Worm (Caenorhabditis elegans) whole organism, early embryonic: ENCODE measurements around the gene ced-13.

ENCODE experiments used
- B0310.2 ChIP-seq: sonication (generic microtip); optimal IDR thresholded peaks from 2 replicates; lab custom pipeline; 2016; ENCODE audit warnings: mild to moderate bottlenecking, missing genetic modification characterization, missing compliant biosample characterization
- F13C5.2 ChIP-seq: sonication (generic microtip); optimal IDR thresholded peaks from 2 replicates; lab custom pipeline; 2017; ENCODE audit warnings: mild to moderate bottlenecking, missing genetic modification characterization, inconsistent platforms, missing compliant biosample characterization
- aly-1 ChIP-seq: sonication (generic microtip); optimal IDR thresholded peaks from 2 replicates; lab custom pipeline; 2016; ENCODE audit warnings: missing genetic modification characterization, missing compliant biosample characterization
- ama-1 ChIP-seq: fragments of 150-350 bp; optimal IDR thresholded peaks from 2 replicates; lab custom pipeline; 2014
- ceh-13 ChIP-seq: fragments of 200-800 bp; sonication (Bioruptor generic); optimal IDR thresholded peaks from 2 replicates; lab custom pipeline; 2018; ENCODE audit warnings: mild to moderate bottlenecking, missing genetic modification characterization, missing compliant biosample characterization
- ceh-36 ChIP-seq: sonication (generic microtip); optimal IDR thresholded peaks from 2 replicates; lab custom pipeline; 2016; ENCODE audit warnings: missing genetic modification characterization, inconsistent platforms, missing compliant biosample characterization
- ets-7 ChIP-seq: sonication (generic microtip); optimal IDR thresholded peaks from 2 replicates; lab custom pipeline; 2016; ENCODE audit warnings: missing genotype, missing genetic modification characterization, missing compliant biosample characterization
- flt-1 ChIP-seq: fragments of 200-800 bp; sonication (Bioruptor generic); IDR thresholded peaks from 2 replicates; pipeline ENCODE4 v1.3.6; 2022; ENCODE audit warnings: missing genetic modification characterization, missing compliant biosample characterization
- hmbx-1 ChIP-seq: sonication (generic microtip); optimal IDR thresholded peaks from 2 replicates; lab custom pipeline; 2016; ENCODE audit warnings: mild to moderate bottlenecking, missing genetic modification characterization, missing compliant biosample characterization
- hmg-4 ChIP-seq: fragments of 200-800 bp; sonication (Bioruptor generic); optimal IDR thresholded peaks from 2 replicates; lab custom pipeline; 2018; ENCODE audit warnings: mild to moderate bottlenecking, missing genetic modification characterization, missing compliant biosample characterization
- hnd-1 ChIP-seq: sonication (generic microtip); optimal IDR thresholded peaks from 2 replicates; lab custom pipeline; 2016; ENCODE audit warnings: missing genetic modification characterization, missing compliant biosample characterization
- pes-1 ChIP-seq: fragments of 200-800 bp; sonication (Bioruptor generic); IDR thresholded peaks from 2 replicates; pipeline ENCODE4 v1.3.6; 2022; ENCODE audit warnings: missing genetic modification reagents, missing genetic modification characterization, missing compliant biosample characterization
- scrt-1 ChIP-seq: fragments of 200-800 bp; sonication (Bioruptor generic); IDR thresholded peaks from 2 replicates; pipeline ENCODE4 v1.3.6; 2022; ENCODE audit warnings: missing genetic modification characterization, missing compliant biosample characterization
- sea-1 ChIP-seq: fragments of 200-800 bp; sonication (Bioruptor generic); conservative IDR thresholded peaks from 2 replicates; pipeline ENCODE4 v1.3.6; 2022; ENCODE audit warnings: missing genetic modification characterization, missing compliant biosample characterization
- tbx-11 ChIP-seq: fragments of 200-800 bp; sonication (Bioruptor generic); IDR thresholded peaks from 2 replicates; pipeline ENCODE4 v1.3.6; 2022; ENCODE audit warnings: missing genetic modification characterization, missing compliant biosample characterization
- tbx-37 ChIP-seq: fragments of 200-800 bp; sonication (Bioruptor generic); conservative IDR thresholded peaks from 2 replicates; pipeline ENCODE4 v1.3.6; 2022; ENCODE audit warnings: missing genetic modification reagents, missing genetic modification characterization, missing compliant biosample characterization
- tra-4 ChIP-seq: sonication (generic microtip); optimal IDR thresholded peaks from 2 replicates; lab custom pipeline; 2017; ENCODE audit warnings: missing genetic modification characterization, missing compliant biosample characterization

ced-13 gene

ce11 chrX:8297333-8297732, 2.1 kb downstream of the ced-13 start:
- TF ChIP-seq ceh-36 (tag; lab: Kevin White, UChicago): no peak
- TF ChIP-seq tbx-37 (GFP tag; lab: Robert Waterston, UW): no peak
- no peak for TF ChIP-seq ama-1 (lab: Kevin White, UChicago)
- no peak for TF ChIP-seq ceh-13
- no peak for TF ChIP-seq aly-1 (tag; lab: Kevin White, UChicago)
- no peak for TF ChIP-seq hnd-1 (tag; lab: Kevin White, UChicago)
- TF ChIP-seq sea-1 (GFP tag; lab: Robert Waterston, UW): no peak
- TF ChIP-seq B0310.2 (tag; lab: Kevin White, UChicago): no peak
- no peak for TF ChIP-seq flt-1 (GFP tag; lab: Robert Waterston, UW)
- no peak for TF ChIP-seq tbx-11
- TF ChIP-seq hmg-4 (GFP tag; lab: Kevin White, UChicago): no peak
- no peak for TF ChIP-seq pes-1
- TF ChIP-seq ets-7 (tag; lab: Kevin White, UChicago): no peak
- no peak for TF ChIP-seq tra-4 (tag; lab: Kevin White, UChicago)
- TF ChIP-seq F13C5.2 (tag; lab: Kevin White, UChicago): no peak
- no peak for TF ChIP-seq scrt-1 (GFP tag; lab: Robert Waterston, UW)
- no peak for TF ChIP-seq hmbx-1 (tag; lab: Kevin White, UChicago)

- TF ChIP-seq hmbx-1 (tag; lab: Kevin White, UChicago) (no peak), hmg-4 (GFP tag; lab: Kevin White, UChicago) (peak; percentile 12)
Measured at ce11 chrX:8294586-8294985, 4.9 kb downstream of the ced-13 start, which contains the start of gene R09F10.3. Gene R09F10.3 (plus strand): TSS chrX:8294625.

ce11 chrX:8286740-8287299, 12.6 kb downstream of the ced-13 start, which contains the start of gene sec-16A.2:
Gene sec-16A.2 (plus strand): TSS chrX:8287249.
- no peak for TF ChIP-seq ama-1 (lab: Kevin White, UChicago)
- TF ChIP-seq pes-1: no peak
- TF ChIP-seq ceh-36 (tag; lab: Kevin White, UChicago): no peak
- TF ChIP-seq sea-1 (GFP tag; lab: Robert Waterston, UW): no peak
- peak; percentile 0 for TF ChIP-seq F13C5.2 (tag; lab: Kevin White, UChicago)
- no peak; the same call in 1 of the 2 replicates for TF ChIP-seq tbx-37 (GFP tag; lab: Robert Waterston, UW)
- TF ChIP-seq aly-1 (tag; lab: Kevin White, UChicago): no peak
- no peak for TF ChIP-seq tbx-11
- peak; percentile 67 for TF ChIP-seq hmg-4 (GFP tag; lab: Kevin White, UChicago)
- no peak for TF ChIP-seq ets-7 (tag; lab: Kevin White, UChicago)
- TF ChIP-seq hnd-1 (tag; lab: Kevin White, UChicago): no peak
- no peak for TF ChIP-seq B0310.2 (tag; lab: Kevin White, UChicago)
- no peak for TF ChIP-seq scrt-1 (GFP tag; lab: Robert Waterston, UW)
- no peak for TF ChIP-seq ceh-13
- TF ChIP-seq tra-4 (tag; lab: Kevin White, UChicago): no peak
- 0 out of 2 replicates have a peak, but pooled peaks have one; percentile 2 for TF ChIP-seq flt-1 (GFP tag; lab: Robert Waterston, UW)
- TF ChIP-seq hmbx-1 (tag; lab: Kevin White, UChicago): no peak

ce11 chrX:8286164-8286563, 13.3 kb downstream of the ced-13 start:
- no peak for TF ChIP-seq sea-1 (GFP tag; lab: Robert Waterston, UW)
- no peak for TF ChIP-seq ceh-36 (tag; lab: Kevin White, UChicago)
- TF ChIP-seq tbx-11: no peak
- no peak for TF ChIP-seq tbx-37 (GFP tag; lab: Robert Waterston, UW)
- no peak for TF ChIP-seq hmg-4 (GFP tag; lab: Kevin White, UChicago)
- TF ChIP-seq pes-1: no peak
- TF ChIP-seq ceh-13: no peak

- TF ChIP-seq pes-1 (no peak), ets-7 (tag; lab: Kevin White, UChicago) (no peak), ceh-36 (tag; lab: Kevin White, UChicago) (no peak), hmg-4 (GFP tag; lab: Kevin White, UChicago) (no peak), tra-4 (tag; lab: Kevin White, UChicago) (no peak), ama-1 (lab: Kevin White, UChicago) (no peak), tbx-11 (no peak), hmbx-1 (tag; lab: Kevin White, UChicago) (no peak), sea-1 (GFP tag; lab: Robert Waterston, UW) (no peak), flt-1 (GFP tag; lab: Robert Waterston, UW) (no peak), B0310.2 (tag; lab: Kevin White, UChicago) (no peak), F13C5.2 (tag; lab: Kevin White, UChicago) (no peak), aly-1 (tag; lab: Kevin White, UChicago) (no peak), ceh-13 (no peak), tbx-37 (GFP tag; lab: Robert Waterston, UW) (no peak), hnd-1 (tag; lab: Kevin White, UChicago) (no peak), scrt-1 (GFP tag; lab: Robert Waterston, UW) (no peak)
Measured at ce11 chrX:8285169-8285796, 14.2 kb downstream of the ced-13 start, which contains the start of the genes fis-2 and F13B9.2. Gene fis-2 (minus strand): TSS chrX:8285219. Gene F13B9.2 (plus strand): TSS chrX:8285683.

ce11 chrX:8284003-8284402, 15.5 kb downstream of the ced-13 start:
- TF ChIP-seq hnd-1 (tag; lab: Kevin White, UChicago): no peak
- TF ChIP-seq ceh-13: no peak
- no peak for TF ChIP-seq hmg-4 (GFP tag; lab: Kevin White, UChicago)
- TF ChIP-seq ama-1 (lab: Kevin White, UChicago): no peak
- no peak for TF ChIP-seq B0310.2 (tag; lab: Kevin White, UChicago)
- no peak for TF ChIP-seq flt-1 (GFP tag; lab: Robert Waterston, UW)
- no peak for TF ChIP-seq hmbx-1 (tag; lab: Kevin White, UChicago)
- no peak for TF ChIP-seq scrt-1 (GFP tag; lab: Robert Waterston, UW)
- no peak for TF ChIP-seq aly-1 (tag; lab: Kevin White, UChicago)
- TF ChIP-seq ceh-36 (tag; lab: Kevin White, UChicago): no peak
- TF ChIP-seq tbx-37 (GFP tag; lab: Robert Waterston, UW): no peak
- TF ChIP-seq tbx-11: no peak
- no peak for TF ChIP-seq tra-4 (tag; lab: Kevin White, UChicago)
- TF ChIP-seq F13C5.2 (tag; lab: Kevin White, UChicago): no peak
- no peak for TF ChIP-seq pes-1
- TF ChIP-seq sea-1 (GFP tag; lab: Robert Waterston, UW): no peak
